Worm (Caenorhabditis elegans) whole organism, L4/young adult: ENCODE results near the gene F20C5.7.
"Not testable (repeated sequence)": the region's sequence is repeated elsewhere in the genome, so short reads cannot be mapped to it uniquely, and the experiment has no call there.

Experiments
- W03F9.2 ChIP-seq: fragments of 150-350 bp; optimal IDR thresholded peaks from 2 replicates; lab custom pipeline; 2014; ENCODE audit warnings: missing biosample characterization, missing genetic modification characterization
- dao-5 ChIP-seq: sonication (generic microtip); optimal IDR thresholded peaks from 2 replicates; lab custom pipeline; 2016; ENCODE audit warnings: missing genotype, missing genetic modification characterization, moderate library complexity, missing compliant biosample characterization
- him-1 ChIP-seq: sonication (generic microtip); optimal IDR thresholded peaks from 2 replicates; lab custom pipeline; 2016; ENCODE audit warnings: missing genotype, missing genetic modification reagents, missing genetic modification characterization, missing compliant biosample characterization

The F20C5.7 gene

DNA sequence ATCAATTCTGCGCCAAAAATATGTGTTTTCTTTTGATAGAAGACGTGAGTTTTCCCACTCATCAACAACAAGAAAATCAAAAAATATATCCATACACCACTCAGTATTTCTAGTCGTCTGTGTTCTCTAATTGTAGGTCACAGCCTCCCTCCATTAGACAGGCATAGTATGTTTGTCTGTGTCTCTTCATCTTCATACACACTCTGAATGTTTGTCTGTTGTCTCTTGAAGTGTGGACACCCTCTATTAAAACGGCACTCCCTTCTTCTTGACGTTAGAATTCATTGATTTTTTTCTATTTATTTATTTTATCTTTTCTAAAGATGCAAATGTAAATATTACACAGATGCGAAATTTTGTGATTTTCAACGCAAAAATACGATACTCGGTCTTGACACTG lies 8.1 kb downstream of the F20C5.7 start:
- TF ChIP-seq dao-5 (no peak), him-1 (tag; lab: Kevin White, UChicago) (no peak), W03F9.2 (tag; lab: Kevin White, UChicago) (peak; percentile 10)

DNA sequence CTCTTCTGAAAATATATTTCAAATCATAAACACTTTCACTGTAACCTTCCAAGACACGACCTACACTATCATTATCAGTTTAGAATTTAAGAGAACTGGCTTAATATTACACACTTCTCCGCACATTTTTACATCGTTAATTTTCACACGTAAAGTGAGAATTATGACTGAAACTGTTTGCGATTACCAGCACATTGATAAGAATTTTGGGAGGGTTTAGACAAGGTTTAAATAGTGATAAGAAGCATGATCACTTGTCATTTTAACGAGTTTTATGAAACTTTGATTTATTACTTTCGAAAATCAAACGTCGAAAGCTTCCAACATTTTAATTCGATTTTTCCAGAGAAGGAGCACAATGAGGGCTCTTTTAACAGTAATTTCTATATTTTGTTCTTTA lies 15.0 kb downstream of the F20C5.7 start, which contains the start of gene F21D5.3:
F21D5.3 (plus strand) TSS at position 347 of the 400 bp plus-strand sequence.
- TF ChIP-seq dao-5 (no peak), him-1 (tag; lab: Kevin White, UChicago) (no peak), W03F9.2 (tag; lab: Kevin White, UChicago) (no peak)

DNA sequence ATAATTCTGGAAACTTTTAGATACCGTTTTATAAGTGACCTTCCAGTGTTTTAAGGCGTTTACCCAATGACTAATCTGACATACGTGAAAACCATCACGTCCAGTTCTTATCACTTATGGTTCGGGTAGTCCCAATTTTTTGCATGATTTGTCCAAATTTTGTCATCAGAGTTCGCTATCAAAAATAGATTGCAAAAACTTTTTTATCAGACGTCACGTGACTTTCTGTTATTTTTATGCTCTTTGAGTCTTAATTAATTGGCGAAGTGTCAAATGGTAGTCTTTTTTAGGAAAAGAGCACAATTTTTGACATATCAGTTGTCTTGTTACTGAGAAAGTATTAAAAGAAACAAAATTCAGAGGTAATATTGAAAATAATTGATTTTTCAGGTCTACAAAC lies 15.9 kb downstream of the F20C5.7 start:
- no peak for TF ChIP-seq dao-5
- no peak for TF ChIP-seq W03F9.2 (tag; lab: Kevin White, UChicago)
- no peak for TF ChIP-seq him-1 (tag; lab: Kevin White, UChicago)

DNA sequence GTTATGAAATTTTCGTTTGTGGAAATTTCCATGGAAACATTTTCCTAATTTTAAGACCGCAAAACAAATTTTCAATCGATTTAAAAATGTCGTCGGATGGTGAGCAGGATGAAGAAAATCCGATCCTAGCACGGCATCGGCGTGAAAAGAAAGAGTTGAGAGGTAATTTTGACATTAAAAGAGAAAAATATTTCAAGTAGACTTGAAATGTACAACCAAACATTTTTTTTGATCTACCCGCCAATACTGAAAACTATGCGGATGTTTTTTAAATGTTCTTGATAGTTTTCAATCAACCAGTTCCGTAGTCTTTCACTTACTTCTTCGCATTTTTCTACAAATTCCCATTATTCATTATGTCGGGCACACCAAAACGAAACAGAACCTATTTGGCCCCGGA lies 17.4 kb downstream of the F20C5.7 start, which contains the start of gene otub-3:
otub-3 (plus strand) TSS at position 56 of the 400 bp plus-strand sequence.
- no peak for TF ChIP-seq him-1 (tag; lab: Kevin White, UChicago)
- no peak for TF ChIP-seq dao-5
- no peak for TF ChIP-seq W03F9.2 (tag; lab: Kevin White, UChicago)

DNA sequence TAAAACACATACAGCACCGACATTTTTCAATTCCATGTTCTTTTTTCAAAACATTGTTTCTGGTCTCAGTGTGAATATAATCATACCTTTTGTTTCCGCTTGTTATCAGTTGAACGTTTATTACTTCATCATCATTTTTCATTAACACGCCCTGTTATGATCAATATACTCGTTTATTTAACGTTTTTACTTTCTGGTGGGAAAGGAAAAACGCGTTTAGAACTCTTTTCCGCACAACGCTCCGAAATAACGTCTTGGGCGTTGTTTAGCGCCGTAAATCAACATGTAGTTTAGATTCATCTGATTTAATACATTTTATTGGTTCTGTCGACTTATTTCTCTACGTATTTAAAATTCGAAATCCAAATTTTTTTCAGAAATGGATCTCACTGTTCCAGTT lies 20.1 kb downstream of the F20C5.7 start, which contains the start of gene pgm-3:
pgm-3 (plus strand) TSS at position 378 of the 400 bp plus-strand sequence.
- no peak for TF ChIP-seq W03F9.2 (tag; lab: Kevin White, UChicago)
- TF ChIP-seq dao-5, result no peak
- TF ChIP-seq him-1 (tag; lab: Kevin White, UChicago), result no peak

DNA sequence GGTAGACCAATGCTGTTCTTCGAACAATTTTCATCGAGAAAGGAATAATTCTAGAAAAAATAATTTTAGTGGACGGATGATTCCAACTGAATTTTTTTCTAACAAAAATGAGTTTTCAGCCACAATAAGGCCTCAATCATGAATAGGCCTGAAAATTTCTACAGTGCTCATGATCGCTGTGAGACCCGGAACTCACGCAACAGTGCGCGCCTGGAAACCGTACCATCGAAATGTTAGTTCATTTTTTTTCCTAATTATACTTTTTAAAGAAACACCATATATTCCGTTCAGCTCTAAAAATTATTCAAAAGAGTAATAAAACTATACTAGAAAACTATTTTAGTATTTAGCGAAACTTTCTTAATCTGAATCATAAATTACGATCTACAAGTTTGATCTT lies 20.6 kb downstream of the F20C5.7 start:
- TF ChIP-seq him-1 (tag; lab: Kevin White, UChicago) (no peak), dao-5 (no peak), W03F9.2 (tag; lab: Kevin White, UChicago) (no peak)

DNA sequence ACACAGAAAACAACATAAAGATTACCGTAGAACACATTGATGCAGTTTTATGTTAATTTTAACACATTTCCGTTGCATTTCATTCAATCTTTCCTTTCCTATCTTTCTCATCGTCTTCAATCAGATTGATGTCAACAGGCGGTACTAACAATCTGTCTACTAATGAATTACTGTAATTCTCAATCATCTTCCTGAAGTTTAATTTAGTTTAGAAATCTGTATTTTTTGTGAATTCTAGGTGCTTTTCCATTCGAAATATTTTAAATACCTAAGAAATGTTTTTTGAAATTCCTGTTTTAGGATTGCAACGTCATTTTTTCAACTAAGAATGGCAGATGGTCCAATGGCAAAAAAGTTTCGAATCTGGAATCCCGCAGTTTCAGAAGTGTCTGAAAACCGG lies 21.8 kb downstream of the F20C5.7 start, which contains the start of gene F21D5.9:
F21D5.9 (plus strand) TSS at position 301 of the 400 bp plus-strand sequence.
- TF ChIP-seq dao-5 (no peak), him-1 (tag; lab: Kevin White, UChicago) (no peak), W03F9.2 (tag; lab: Kevin White, UChicago) (no peak)

DNA sequence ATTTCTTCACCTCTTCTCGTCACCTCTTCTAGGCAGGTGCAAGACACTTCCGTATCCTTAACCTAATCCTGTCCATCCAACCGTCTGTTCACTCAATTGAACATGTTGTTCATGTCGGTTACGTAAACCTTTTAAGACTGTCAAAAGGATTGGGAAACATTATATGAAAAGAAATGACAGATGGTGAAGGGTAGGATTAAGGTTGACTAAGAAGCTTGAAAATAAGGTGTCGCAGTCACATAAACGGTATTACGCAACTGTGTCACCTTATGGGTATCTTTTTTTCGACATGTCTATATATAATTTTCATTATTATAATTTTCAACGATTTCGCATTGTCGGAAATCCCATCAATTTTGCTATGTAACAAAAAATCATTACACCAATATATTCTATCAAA lies 22.7 kb downstream of the F20C5.7 start:
- TF ChIP-seq dao-5 (no peak), him-1 (tag; lab: Kevin White, UChicago) (no peak), W03F9.2 (tag; lab: Kevin White, UChicago) (no peak)

DNA sequence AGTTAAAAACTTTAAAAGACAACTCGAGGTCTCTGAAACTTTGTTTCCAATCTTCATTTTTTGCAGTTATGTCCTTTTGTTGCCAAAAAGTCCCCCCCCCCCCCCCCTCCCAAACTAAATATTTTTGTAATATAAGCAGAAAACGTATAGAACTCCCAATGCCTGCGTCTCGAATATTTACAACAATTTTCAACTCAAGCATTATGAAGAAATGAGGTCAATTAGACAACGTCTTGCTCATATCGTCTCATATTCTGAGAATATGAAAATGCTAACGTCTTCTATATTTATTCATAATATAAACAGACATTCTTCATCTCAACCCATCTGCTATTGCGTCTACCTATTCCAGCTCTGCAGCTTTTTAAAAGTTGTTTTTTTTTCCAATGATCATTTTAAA lies 27.3 kb downstream of the F20C5.7 start, which contains the start of gene H23L24.1:
H23L24.1 (plus strand) TSS at position 301 of the 400 bp plus-strand sequence.
- no peak for TF ChIP-seq him-1 (tag; lab: Kevin White, UChicago)
- TF ChIP-seq W03F9.2 (tag; lab: Kevin White, UChicago), result no peak
- no peak for TF ChIP-seq dao-5

DNA sequence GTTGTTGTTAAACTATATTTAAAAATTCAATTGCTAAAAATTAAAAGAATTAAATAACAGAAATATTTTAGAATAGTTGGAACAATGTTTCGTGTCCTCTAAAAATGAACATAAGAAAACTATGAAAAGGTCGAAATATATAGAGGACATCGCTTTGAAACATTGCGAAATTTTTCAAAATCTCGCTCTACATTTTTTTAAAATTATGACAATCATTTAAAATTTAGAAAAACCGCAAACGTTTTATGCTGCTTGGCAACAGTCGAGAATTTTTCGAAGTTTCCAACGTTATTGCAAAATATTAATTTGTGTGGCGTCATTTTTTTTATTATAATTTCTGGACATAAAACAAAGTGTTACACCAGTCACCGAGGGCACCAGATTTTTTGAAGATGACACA lies 30.5 kb downstream of the F20C5.7 start, which contains the start of the genes parg-2 and ipla-5:
parg-2 (minus strand) TSS at position 101 of the 400 bp plus-strand sequence.
ipla-5 (plus strand) TSS at position 216 of the 400 bp plus-strand sequence.
- not testable (repeated sequence) for TF ChIP-seq him-1 (tag; lab: Kevin White, UChicago); W03F9.2 (tag; lab: Kevin White, UChicago); dao-5

DNA sequence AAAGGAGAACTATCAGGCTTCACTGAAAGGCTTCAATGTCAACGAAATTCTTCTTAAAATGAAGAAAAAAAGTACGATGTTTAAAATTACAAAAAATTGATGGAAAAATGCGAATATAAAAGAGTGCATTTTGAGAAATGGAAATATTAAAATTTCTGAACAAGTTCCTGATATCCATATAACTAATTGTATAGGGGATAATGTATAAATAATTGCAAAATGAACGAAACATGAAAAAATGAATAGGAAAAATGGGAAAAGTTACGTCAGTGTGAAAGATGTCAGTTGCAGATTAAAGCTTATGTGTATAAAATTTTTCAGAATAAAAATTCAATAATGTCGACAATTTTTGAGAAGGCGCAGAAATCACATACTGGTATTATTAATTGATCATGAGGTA lies 37.4 kb downstream of the F20C5.7 start:
- TF ChIP-seq him-1 (tag; lab: Kevin White, UChicago) (no peak), W03F9.2 (tag; lab: Kevin White, UChicago) (no peak), dao-5 (no peak)

DNA sequence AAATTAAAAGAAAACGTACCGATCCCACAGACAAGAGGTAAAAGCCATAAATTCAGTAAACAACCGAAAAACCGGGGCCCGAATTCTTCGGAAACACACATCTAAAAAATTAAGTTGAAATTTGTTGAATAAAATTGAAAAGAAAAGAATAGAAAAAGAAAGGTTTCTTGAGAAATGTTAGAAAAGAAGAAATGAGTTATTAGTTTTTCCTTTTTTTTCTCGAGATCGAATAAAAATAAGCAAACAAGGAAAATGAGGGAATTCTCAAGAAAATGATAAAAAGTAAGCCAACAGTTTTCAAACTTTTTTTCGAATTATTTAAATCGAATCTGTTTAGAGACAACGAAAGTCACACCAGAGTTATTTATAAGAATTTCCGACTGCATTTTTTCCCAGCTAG lies 40.0 kb downstream of the F20C5.7 start, which contains the start of gene H23L24.4:
H23L24.4 (minus strand) TSS at position 101 of the 400 bp plus-strand sequence.
- TF ChIP-seq him-1 (tag; lab: Kevin White, UChicago) (no peak), dao-5 (no peak), W03F9.2 (tag; lab: Kevin White, UChicago) (no peak)

DNA sequence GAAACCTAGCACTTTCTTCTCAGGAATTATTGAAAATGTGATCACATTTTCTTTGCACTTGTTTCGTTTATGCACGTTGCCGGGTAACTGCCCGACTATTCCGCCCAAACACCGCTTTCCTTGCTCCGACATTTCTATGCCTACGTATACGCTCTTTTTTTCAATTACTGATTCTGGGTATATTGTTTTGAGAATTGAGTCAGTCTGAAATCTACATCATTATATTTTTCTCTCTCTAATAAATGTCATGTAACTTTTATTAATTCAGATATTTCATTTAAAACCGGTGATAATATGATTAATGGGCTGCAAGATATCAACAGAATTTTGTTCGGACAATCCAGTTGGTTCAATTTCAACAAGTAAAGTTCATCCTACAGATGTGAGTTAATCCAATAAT lies 48.1 kb downstream of the F20C5.7 start, which contains the start of gene ttll-11:
ttll-11 (plus strand) TSS at position 301 of the 400 bp plus-strand sequence.
- no peak for TF ChIP-seq him-1 (tag; lab: Kevin White, UChicago)
- no peak for TF ChIP-seq W03F9.2 (tag; lab: Kevin White, UChicago)
- TF ChIP-seq dao-5, result no peak
